Worm (Caenorhabditis elegans) whole organism, late embryonic: ENCODE data around the gene H10E21.1.

Experiments
- C08G9.2 ChIP-seq: sonication (generic microtip); optimal IDR thresholded peaks from 2 replicates; lab custom pipeline; 2016; ENCODE audit warnings: mild to moderate bottlenecking, missing genetic modification characterization, moderate library complexity, missing compliant biosample characterization
- C38D4.7 ChIP-seq: fragments of 200-800 bp; sonication (Bioruptor generic); optimal IDR thresholded peaks from 2 replicates; lab custom pipeline; 2018; ENCODE audit warnings: mild to moderate bottlenecking, missing genetic modification characterization, moderate library complexity, missing compliant biosample characterization
- K02D7.2 ChIP-seq: sonication (generic microtip); optimal IDR thresholded peaks from 2 replicates; lab custom pipeline; 2017; ENCODE audit warnings: mild to moderate bottlenecking, missing genetic modification characterization, missing compliant biosample characterization
- K09A11.1 ChIP-seq: sonication (generic microtip); optimal IDR thresholded peaks from 2 replicates; lab custom pipeline; 2017; ENCODE audit warnings: antibody characterized with exemption, mild to moderate bottlenecking, missing genetic modification characterization, missing compliant biosample characterization; ENCODE audit not compliant: insufficient read depth
- T23F11.4 ChIP-seq: fragments of 200-800 bp; sonication (Bioruptor generic); optimal IDR thresholded peaks from 2 replicates; lab custom pipeline; 2018; ENCODE audit warnings: mild to moderate bottlenecking, missing genetic modification characterization, missing compliant biosample characterization
- Y22D7AL.16 ChIP-seq: sonication (generic microtip); optimal IDR thresholded peaks from 2 replicates; lab custom pipeline; 2016; ENCODE audit warnings: missing genetic modification characterization, missing compliant biosample characterization
- ahr-1 ChIP-seq: sonication (generic microtip); optimal IDR thresholded peaks from 2 replicates; lab custom pipeline; 2016; ENCODE audit warnings: missing genetic modification characterization, missing compliant biosample characterization
- ama-1 ChIP-seq: fragments of 150-350 bp; optimal IDR thresholded peaks from 2 replicates; lab custom pipeline; 2014
- ceh-2 ChIP-seq: sonication (generic microtip); optimal IDR thresholded peaks from 2 replicates; lab custom pipeline; 2016; ENCODE audit warnings: missing genotype, missing genetic modification characterization, missing compliant biosample characterization
- ceh-22 ChIP-seq: sonication (generic microtip); optimal IDR thresholded peaks from 2 replicates; lab custom pipeline; 2017; ENCODE audit warnings: missing biosample characterization, missing genetic modification characterization
- ceh-30 ChIP-seq: fragments of 150-350 bp; optimal IDR thresholded peaks from 2 replicates; lab custom pipeline; 2014; ENCODE audit warnings: missing biosample characterization, missing genetic modification characterization
- ceh-31 ChIP-seq: sonication (generic microtip); optimal IDR thresholded peaks from 2 replicates; lab custom pipeline; 2016; ENCODE audit warnings: missing genetic modification characterization, missing compliant biosample characterization
- ceh-34 ChIP-seq: sonication (generic microtip); optimal IDR thresholded peaks from 2 replicates; lab custom pipeline; 2016; ENCODE audit warnings: mild to moderate bottlenecking, missing genetic modification characterization, missing compliant biosample characterization
- ceh-6 ChIP-seq: fragments of 200-800 bp; sonication (Bioruptor generic); optimal IDR thresholded peaks from 2 replicates; lab custom pipeline; 2018; ENCODE audit warnings: mild to moderate bottlenecking, missing genetic modification characterization, missing compliant biosample characterization
- ceh-9 ChIP-seq: sonication (generic microtip); optimal IDR thresholded peaks from 2 replicates; lab custom pipeline; 2016; ENCODE audit warnings: mild to moderate bottlenecking, missing genetic modification characterization, inconsistent platforms, missing compliant biosample characterization
- che-1 ChIP-seq: sonication (generic microtip); optimal IDR thresholded peaks from 2 replicates; lab custom pipeline; 2016; ENCODE audit warnings: mild to moderate bottlenecking, missing genetic modification characterization, missing compliant biosample characterization
- dmd-4 ChIP-seq: sonication (generic microtip); optimal IDR thresholded peaks from 2 replicates; lab custom pipeline; 2016; ENCODE audit warnings: borderline replicate concordance, missing genetic modification characterization, missing compliant biosample characterization
- elt-2 ChIP-seq: sonication (generic microtip); optimal IDR thresholded peaks from 2 replicates; lab custom pipeline; 2016; ENCODE audit warnings: missing genetic modification reagents, missing genetic modification characterization, missing compliant biosample characterization
- elt-4 ChIP-seq: sonication (generic microtip); optimal IDR thresholded peaks from 2 replicates; lab custom pipeline; 2016; ENCODE audit warnings: missing genetic modification characterization, missing compliant biosample characterization
- ets-4 ChIP-seq: sonication (generic microtip); optimal IDR thresholded peaks from 2 replicates; lab custom pipeline; 2016; ENCODE audit warnings: missing genetic modification characterization, missing compliant biosample characterization
- fax-1 ChIP-seq: sonication (generic microtip); optimal IDR thresholded peaks from 2 replicates; lab custom pipeline; 2016; ENCODE audit warnings: missing genotype, missing genetic modification characterization, missing compliant biosample characterization
- gmeb-2 ChIP-seq: sonication (generic microtip); optimal IDR thresholded peaks from 2 replicates; lab custom pipeline; 2016; ENCODE audit warnings: missing genetic modification characterization, inconsistent platforms, missing compliant biosample characterization
- hlh-15 ChIP-seq: sonication (generic microtip); optimal IDR thresholded peaks from 2 replicates; lab custom pipeline; 2016; ENCODE audit warnings: missing genetic modification characterization, missing compliant biosample characterization
- hlh-8 ChIP-seq: sonication (generic microtip); optimal IDR thresholded peaks from 2 replicates; lab custom pipeline; 2016; ENCODE audit warnings: missing genotype, missing genetic modification characterization, missing compliant biosample characterization
- lim-6 ChIP-seq: sonication (generic microtip); optimal IDR thresholded peaks from 2 replicates; lab custom pipeline; 2016; ENCODE audit warnings: missing genetic modification characterization, missing compliant biosample characterization
- lin-11 ChIP-seq: fragments of 200-800 bp; sonication (Bioruptor generic); optimal IDR thresholded peaks from 2 replicates; lab custom pipeline; 2018; ENCODE audit warnings: mild to moderate bottlenecking, missing genetic modification characterization, missing compliant biosample characterization
- madf-2 ChIP-seq: sonication (generic microtip); optimal IDR thresholded peaks from 2 replicates; lab custom pipeline; 2017; ENCODE audit warnings: missing genetic modification characterization, missing compliant biosample characterization
- mec-3 ChIP-seq: sonication (generic microtip); optimal IDR thresholded peaks from 2 replicates; lab custom pipeline; 2016; ENCODE audit warnings: borderline replicate concordance, missing genetic modification characterization, missing compliant biosample characterization
- nfya-1 ChIP-seq: sonication (generic microtip); optimal IDR thresholded peaks from 2 replicates; lab custom pipeline; 2017; ENCODE audit warnings: missing genetic modification characterization, mild to moderate bottlenecking, missing compliant biosample characterization, antibody characterized with exemption, moderate library complexity
- nhr-232 ChIP-seq: sonication (generic microtip); optimal IDR thresholded peaks from 2 replicates; lab custom pipeline; 2016; ENCODE audit warnings: missing genetic modification characterization, missing compliant biosample characterization
- pat-9 ChIP-seq: fragments of 200-800 bp; sonication (Bioruptor generic); optimal IDR thresholded peaks from 2 replicates; lab custom pipeline; 2018; ENCODE audit warnings: mild to moderate bottlenecking, missing genetic modification characterization, moderate library complexity, missing compliant biosample characterization
- pha-2 ChIP-seq: sonication (generic microtip); optimal IDR thresholded peaks from 2 replicates; lab custom pipeline; 2017; ENCODE audit warnings: mild to moderate bottlenecking, missing genetic modification characterization, missing compliant biosample characterization
- pros-1 ChIP-seq: fragments of 150-350 bp; optimal IDR thresholded peaks from 2 replicates; lab custom pipeline; 2014; ENCODE audit warnings: missing biosample characterization, missing genetic modification reagents, missing genetic modification characterization
- sdc-2 ChIP-seq: sonication (generic microtip); optimal IDR thresholded peaks from 2 replicates; lab custom pipeline; 2016; ENCODE audit warnings: missing genotype, missing genetic modification characterization, missing compliant biosample characterization
- sox-2 ChIP-seq: fragments of 200-800 bp; sonication (Bioruptor generic); IDR thresholded peaks from 2 replicates; pipeline ENCODE4 v1.3.6; 2022; ENCODE audit warnings: missing genetic modification reagents, missing genetic modification characterization, missing compliant biosample characterization
- tbx-2 ChIP-seq: sonication (generic microtip); optimal IDR thresholded peaks from 2 replicates; lab custom pipeline; 2016; ENCODE audit warnings: missing genetic modification characterization, missing compliant biosample characterization
- tbx-7 ChIP-seq: sonication (generic microtip); optimal IDR thresholded peaks from 2 replicates; lab custom pipeline; 2016; ENCODE audit warnings: missing genotype, missing genetic modification characterization, missing compliant biosample characterization
- unc-55 ChIP-seq: sonication (generic microtip); optimal IDR thresholded peaks from 2 replicates; lab custom pipeline; 2017; ENCODE audit warnings: missing biosample characterization, missing genetic modification reagents, missing genetic modification characterization
- unc-86 ChIP-seq: sonication (generic microtip); optimal IDR thresholded peaks from 2 replicates; lab custom pipeline; 2016; ENCODE audit warnings: missing genetic modification characterization, missing compliant biosample characterization
- zip-5 ChIP-seq: sonication (generic microtip); optimal IDR thresholded peaks from 2 replicates; lab custom pipeline; 2016; ENCODE audit warnings: missing genetic modification characterization, missing compliant biosample characterization
- ztf-16 ChIP-seq: sonication (generic microtip); optimal IDR thresholded peaks from 2 replicates; lab custom pipeline; 2017; ENCODE audit warnings: missing genetic modification characterization, missing compliant biosample characterization

Gene H10E21.1

DNA sequence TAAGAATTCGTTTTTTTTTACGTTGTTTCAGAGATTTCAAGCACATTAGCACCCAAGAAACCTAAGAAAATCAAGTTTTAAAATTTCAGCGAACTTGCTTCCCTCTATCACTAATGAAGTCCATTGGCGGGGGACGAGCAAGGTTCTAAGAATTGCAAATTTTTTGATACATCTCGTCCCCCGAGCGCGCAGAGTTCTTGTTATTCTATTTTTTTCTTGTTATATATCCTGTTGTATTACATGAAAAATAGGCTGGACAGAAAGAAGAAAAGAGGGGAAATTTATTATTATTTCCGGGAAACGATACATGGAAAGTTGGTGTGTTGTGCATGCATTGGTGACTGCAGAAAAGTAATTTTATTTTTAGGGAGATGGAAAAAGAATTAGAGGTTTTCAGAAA, 14.1 kb downstream of the H10E21.1 start:
- TF ChIP-seq dmd-4 (tag; lab: Kevin White, UChicago) = no peak
- TF ChIP-seq nfya-1 = no peak
- no peak for TF ChIP-seq T23F11.4
- TF ChIP-seq ztf-16 (tag; lab: Kevin White, UChicago) = no peak
- TF ChIP-seq elt-2 (tag; lab: Kevin White, UChicago) = no peak
- TF ChIP-seq ceh-2 (tag; lab: Kevin White, UChicago) = no peak
- no peak for TF ChIP-seq sdc-2 (tag; lab: Kevin White, UChicago)
- no peak for TF ChIP-seq tbx-7 (tag; lab: Kevin White, UChicago)
- TF ChIP-seq ama-1 (lab: Kevin White, UChicago) = no peak
- TF ChIP-seq ceh-6 (GFP tag; lab: Kevin White, UChicago) = no peak

DNA sequence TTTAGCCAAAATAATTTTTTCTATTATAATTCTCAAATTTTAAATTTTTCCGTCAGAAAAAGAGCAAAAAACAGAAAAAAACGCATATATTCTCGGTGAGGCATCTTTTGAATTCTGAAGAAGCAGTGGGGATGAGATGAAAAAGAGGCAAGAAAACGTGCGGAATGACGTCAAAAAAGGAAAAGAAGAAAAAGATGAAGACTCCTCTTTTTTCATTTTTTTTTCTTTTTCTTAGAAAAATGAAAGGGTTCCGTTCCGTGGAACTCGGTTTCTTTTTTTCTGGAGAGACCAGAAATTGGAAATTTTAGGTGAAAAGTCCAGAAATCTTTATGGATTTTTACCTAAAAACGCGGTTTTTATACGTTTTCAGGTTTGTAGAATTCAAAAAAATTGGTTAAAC, 14.8 kb downstream of the H10E21.1 start:
- TF ChIP-seq gmeb-2 (tag; lab: Kevin White, UChicago) (no peak), nfya-1 (no peak), pros-1 (tag; lab: Kevin White, UChicago) (no peak), Y22D7AL.16 (tag; lab: Kevin White, UChicago) (no peak), ceh-30 (tag; lab: Kevin White, UChicago) (no peak), elt-2 (tag; lab: Kevin White, UChicago) (no peak), ceh-22 (tag; lab: Kevin White, UChicago) (no peak), ztf-16 (tag; lab: Kevin White, UChicago) (no peak), unc-86 (tag; lab: Kevin White, UChicago) (no peak), pat-9 (tag; lab: Kevin White, UChicago) (no peak), unc-55 (GFP tag; lab: Kevin White, UChicago) (no peak), ceh-31 (no peak), hlh-8 (tag; lab: Kevin White, UChicago) (no peak), ceh-2 (tag; lab: Kevin White, UChicago) (no peak), K09A11.1 (no peak), ceh-9 (no peak), lim-6 (tag; lab: Kevin White, UChicago) (no peak)

DNA sequence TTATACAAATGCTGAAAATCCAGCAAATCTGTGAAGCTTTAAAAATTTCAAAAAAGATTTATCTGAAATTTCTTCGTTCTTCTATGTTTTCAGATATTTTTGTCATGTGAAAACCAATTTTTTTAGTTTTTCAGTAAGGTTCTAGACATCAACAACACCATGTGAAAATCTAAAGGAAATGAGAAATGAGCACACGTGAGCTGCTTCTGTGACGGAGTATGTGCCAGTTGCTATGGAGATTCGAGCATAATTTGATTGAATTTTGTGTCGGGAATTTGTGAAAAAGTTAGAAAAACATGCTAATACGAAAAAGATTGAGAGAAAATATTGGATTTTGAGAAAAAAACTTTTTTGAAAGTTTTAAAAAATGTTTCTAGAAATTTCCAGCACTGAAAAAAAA, 16.0 kb downstream of the H10E21.1 start:
- no peak for TF ChIP-seq zip-5
- no peak for TF ChIP-seq unc-86 (tag; lab: Kevin White, UChicago)
- no peak for TF ChIP-seq ceh-34 (tag; lab: Kevin White, UChicago)
- TF ChIP-seq mec-3 (tag; lab: Kevin White, UChicago) = no peak
- no peak for TF ChIP-seq ahr-1 (tag; lab: Kevin White, UChicago)
- TF ChIP-seq tbx-2 (tag; lab: Kevin White, UChicago) = no peak
- no peak for TF ChIP-seq C08G9.2 (tag; lab: Kevin White, UChicago)
- TF ChIP-seq lim-6 (tag; lab: Kevin White, UChicago) = no peak
- no peak for TF ChIP-seq T23F11.4
- TF ChIP-seq hlh-8 (tag; lab: Kevin White, UChicago) = no peak
- no peak for TF ChIP-seq pha-2 (tag; lab: Kevin White, UChicago)
- TF ChIP-seq hlh-15 (tag; lab: Kevin White, UChicago) = no peak

DNA sequence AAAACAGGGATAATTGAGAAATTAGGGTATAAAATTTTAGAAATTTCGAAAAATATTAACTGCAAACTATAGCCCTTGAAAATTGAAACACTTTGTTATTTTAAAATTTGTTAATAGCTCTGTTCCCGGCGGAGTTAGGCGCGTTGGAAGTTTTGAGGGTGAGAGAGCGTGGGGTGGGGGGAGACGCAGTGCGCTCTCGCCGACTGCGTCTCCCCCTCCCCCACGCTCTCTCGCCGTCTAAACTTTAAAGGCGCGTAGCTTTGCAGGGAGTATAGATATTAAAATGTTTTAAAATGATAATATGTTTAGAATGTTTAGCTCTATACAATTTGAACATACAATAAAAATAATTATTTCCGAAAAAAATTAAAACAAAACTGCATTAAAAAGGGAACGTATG, 17.7 kb downstream of the H10E21.1 start:
- TF ChIP-seq lim-6 (tag; lab: Kevin White, UChicago) (no peak), madf-2 (tag; lab: Kevin White, UChicago) (no peak), tbx-2 (tag; lab: Kevin White, UChicago) (no peak), ets-4 (tag; lab: Kevin White, UChicago) (no peak), sox-2 (GFP tag; lab: Robert Waterston, UW) (no peak), ceh-22 (tag; lab: Kevin White, UChicago) (no peak), nhr-232 (no peak), sdc-2 (tag; lab: Kevin White, UChicago) (no peak), K02D7.2 (no peak), ztf-16 (tag; lab: Kevin White, UChicago) (no peak), nfya-1 (no peak), T23F11.4 (no peak), lin-11 (tag; lab: Kevin White, UChicago) (no peak), pha-2 (tag; lab: Kevin White, UChicago) (no peak), zip-5 (no peak), C38D4.7 (GFP tag; lab: Kevin White, UChicago) (no peak), ceh-9 (no peak), fax-1 (tag; lab: Kevin White, UChicago) (no peak), elt-4 (tag; lab: Kevin White, UChicago) (no peak), che-1 (tag; lab: Kevin White, UChicago) (no peak)
- TF ChIP-seq, all 69 proteins: peak for 0
